Fruit fly (Drosophila melanogaster) whole organism, pupa: ENCODE measurements around the gene Ilp2.
A peak's percentile ranks its signal among the peaks of the same experiment; 100 is the strongest.

Experiments used
- CG10348 ChIP-seq: fragments of 200-800 bp; sonication (Bioruptor generic); IDR thresholded peaks from 2 replicates; pipeline ENCODE4 v1.3.6; 2022; ENCODE audit warnings: missing biosample characterization, missing genetic modification characterization
- CG12605 ChIP-seq: fragments of 200-800 bp; sonication (Bioruptor generic); IDR thresholded peaks from 2 replicates; pipeline ENCODE4 v1.3.6; 2022; ENCODE audit warnings: missing biosample characterization, missing genetic modification characterization
- CG13204 ChIP-seq: fragments of 200-800 bp; sonication (Bioruptor generic); optimal IDR thresholded peaks from 2 replicates; lab custom pipeline; 2018; ENCODE audit warnings: missing biosample characterization, mild to moderate bottlenecking, missing genetic modification characterization, moderate library complexity
- CG14655 ChIP-seq: fragments of 200-800 bp; sonication (Bioruptor generic); optimal IDR thresholded peaks from 3 replicates; lab custom pipeline; 2017; ENCODE audit warnings: mild to moderate bottlenecking, missing biosample characterization, missing genetic modification reagents, missing genetic modification characterization
- CG15710 ChIP-seq: fragments of 200-800 bp; sonication (Bioruptor generic); optimal IDR thresholded peaks from 2 replicates; lab custom pipeline; 2018; ENCODE audit warnings: missing biosample characterization, mild to moderate bottlenecking, missing genetic modification characterization, moderate library complexity
- CG17806 ChIP-seq: fragments of 200-800 bp; sonication (Bioruptor generic); optimal IDR thresholded peaks from 2 replicates; lab custom pipeline; 2018; ENCODE audit warnings: missing biosample characterization, mild to moderate bottlenecking, missing genetic modification characterization, moderate library complexity
- CG32121 ChIP-seq: fragments of 200-800 bp; sonication (Bioruptor generic); IDR thresholded peaks from 2 replicates; pipeline ENCODE4 v1.3.6; 2022; ENCODE audit warnings: missing biosample characterization, missing genetic modification characterization
- CG34367 ChIP-seq: fragments of 200-800 bp; sonication (Bioruptor generic); optimal IDR thresholded peaks from 2 replicates; lab custom pipeline; 2018; ENCODE audit warnings: missing biosample characterization, mild to moderate bottlenecking, missing genetic modification characterization
- CG4496 ChIP-seq: fragments of 200-800 bp; sonication (Bioruptor generic); IDR thresholded peaks from 3 replicates; pipeline ENCODE4 v1.3.6; 2022; ENCODE audit warnings: missing biosample characterization, missing genetic modification characterization
- CG8159 ChIP-seq: fragments of 200-800 bp; sonication (Bioruptor generic); optimal IDR thresholded peaks from 3 replicates; lab custom pipeline; 2018; ENCODE audit warnings: missing biosample characterization, mild to moderate bottlenecking, missing genetic modification characterization, moderate library complexity
- CG8301 ChIP-seq: fragments of 200-800 bp; sonication (Bioruptor generic); optimal IDR thresholded peaks from 2 replicates; lab custom pipeline; 2018; ENCODE audit warnings: missing biosample characterization, mild to moderate bottlenecking, missing genetic modification characterization
- CG9948 ChIP-seq: fragments of 200-800 bp; sonication (Bioruptor generic); optimal IDR thresholded peaks from 2 replicates; lab custom pipeline; 2018; ENCODE audit warnings: missing biosample characterization, mild to moderate bottlenecking, missing genetic modification characterization, moderate library complexity
- D1 ChIP-seq: fragments of 200-800 bp; sonication (Bioruptor generic); optimal IDR thresholded peaks from 2 replicates; lab custom pipeline; 2018; ENCODE audit warnings: missing biosample characterization, mild to moderate bottlenecking, missing genetic modification characterization, moderate library complexity
- EcR ChIP-seq: fragments of 200-800 bp; sonication (Bioruptor generic); optimal IDR thresholded peaks from 3 replicates; lab custom pipeline; 2019; ENCODE audit warnings: missing biosample characterization, missing genetic modification characterization, mild to moderate bottlenecking, moderate library complexity, missing genetic modification reagents
- Ets98B ChIP-seq: fragments of 200-800 bp; sonication (Bioruptor generic); IDR thresholded peaks from 2 replicates; pipeline ENCODE4 v1.3.6; 2022; ENCODE audit warnings: missing biosample characterization, missing genetic modification characterization
- Pif1A ChIP-seq: fragments of 200-800 bp; sonication (Bioruptor generic); optimal IDR thresholded peaks from 3 replicates; lab custom pipeline; 2016; ENCODE audit warnings: missing biosample characterization, missing genetic modification characterization
- Pif1B ChIP-seq: fragments of 200-800 bp; sonication (Bioruptor generic); optimal IDR thresholded peaks from 3 replicates; lab custom pipeline; 2016; ENCODE audit warnings: missing biosample characterization, missing genetic modification characterization
- Snoo ChIP-seq: fragments of 200-800 bp; sonication (Bioruptor generic); optimal IDR thresholded peaks from 3 replicates; lab custom pipeline; 2017; ENCODE audit warnings: missing biosample characterization, mild to moderate bottlenecking, missing genetic modification characterization, inconsistent platforms
- fd96Ca ChIP-seq: fragments of 200-800 bp; sonication (Bioruptor generic); IDR thresholded peaks from 3 replicates; pipeline ENCODE4 v1.3.6; 2022; ENCODE audit warnings: missing biosample characterization, missing genetic modification characterization
- gl ChIP-seq: fragments of 200-800 bp; sonication (Bioruptor generic); optimal IDR thresholded peaks from 2 replicates; lab custom pipeline; 2018; ENCODE audit warnings: missing biosample characterization, mild to moderate bottlenecking, missing genetic modification characterization
- rn ChIP-seq: fragments of 200-800 bp; sonication (Bioruptor generic); IDR thresholded peaks from 2 replicates; pipeline ENCODE4 v1.3.6; 2022; ENCODE audit warnings: missing biosample characterization, missing genetic modification characterization

Gene Ilp2

dm6 chr3L:9764915-9765709, 34.4 kb upstream of the Ilp2 start:
- TF ChIP-seq CG4496 (GFP tag; lab: Robert Waterston, UW): peak; percentile 53; the same call in 2 of the 3 replicates
- no peak for TF ChIP-seq gl (tag; lab: Kevin White, UChicago)
- TF ChIP-seq rn: no peak
- no peak for TF ChIP-seq Ets98B
- peak; percentile 25 for TF ChIP-seq CG15710 (tag; lab: Kevin White, UChicago)
- TF ChIP-seq CG17806 (tag; lab: Kevin White, UChicago): peak; percentile 50
- TF ChIP-seq fd96Ca: peak; percentile 23; the same call in 1 of the 3 replicates
- peak; percentile 24 for TF ChIP-seq Pif1B (GFP tag; lab: Kevin White, UChicago)
- TF ChIP-seq CG34367 (tag; lab: Kevin White, UChicago): no peak
- no peak for TF ChIP-seq CG10348 (GFP tag; lab: Robert Waterston, UW)
- peak; percentile 23 for TF ChIP-seq Pif1A (GFP tag; lab: Kevin White, UChicago)
- no peak for TF ChIP-seq CG13204 (GFP tag; lab: Kevin White, UChicago)
- TF ChIP-seq D1 (tag; lab: Kevin White, UChicago): no peak
- no peak for TF ChIP-seq EcR (GFP tag; lab: Kevin White, UChicago)
- TF ChIP-seq Snoo (tag; lab: Kevin White, UChicago): peak; percentile 13
- peak; percentile 48 for TF ChIP-seq CG8159 (tag; lab: Kevin White, UChicago)
- peak; percentile 80 for TF ChIP-seq CG14655 (GFP tag; lab: Kevin White, UChicago)
- TF ChIP-seq CG9948 (tag; lab: Kevin White, UChicago): peak; percentile 30
- peak; percentile 62 for TF ChIP-seq CG8301 (tag; lab: Kevin White, UChicago)
- 0 out of 2 replicates have a peak, but pooled peaks have one; percentile 16 for TF ChIP-seq CG12605 (GFP tag; lab: Robert Waterston, UW)
- no peak for TF ChIP-seq CG32121 (GFP tag; lab: Robert Waterston, UW)
- TF ChIP-seq, all 21 proteins: peak for 12

dm6 chr3L:9765710-9766005, 33.8 kb upstream of the Ilp2 start:
- TF ChIP-seq CG12605 (GFP tag; lab: Robert Waterston, UW) (no peak), CG8159 (tag; lab: Kevin White, UChicago) (no peak), D1 (tag; lab: Kevin White, UChicago) (no peak), CG13204 (GFP tag; lab: Kevin White, UChicago) (no peak), CG8301 (tag; lab: Kevin White, UChicago) (no peak), CG34367 (tag; lab: Kevin White, UChicago) (no peak), Snoo (tag; lab: Kevin White, UChicago) (no peak), fd96Ca (no peak), CG9948 (tag; lab: Kevin White, UChicago) (no peak), Ets98B (no peak), Pif1B (GFP tag; lab: Kevin White, UChicago) (no peak), CG4496 (GFP tag; lab: Robert Waterston, UW) (no peak), CG15710 (tag; lab: Kevin White, UChicago) (no peak), Pif1A (GFP tag; lab: Kevin White, UChicago) (no peak), gl (tag; lab: Kevin White, UChicago) (no peak), CG32121 (GFP tag; lab: Robert Waterston, UW) (no peak)

dm6 chr3L:9766364-9766763, 33.1 kb upstream of the Ilp2 start:
- TF ChIP-seq Pif1A (GFP tag; lab: Kevin White, UChicago): no peak
- TF ChIP-seq rn: no peak
- TF ChIP-seq CG17806 (tag; lab: Kevin White, UChicago): no peak
- no peak for TF ChIP-seq CG14655 (GFP tag; lab: Kevin White, UChicago)
- no peak for TF ChIP-seq gl (tag; lab: Kevin White, UChicago)
- no peak for TF ChIP-seq CG13204 (GFP tag; lab: Kevin White, UChicago)
- TF ChIP-seq CG8301 (tag; lab: Kevin White, UChicago): no peak
- no peak for TF ChIP-seq CG32121 (GFP tag; lab: Robert Waterston, UW)
- TF ChIP-seq Pif1B (GFP tag; lab: Kevin White, UChicago): no peak
- TF ChIP-seq CG9948 (tag; lab: Kevin White, UChicago): no peak
- no peak for TF ChIP-seq EcR (GFP tag; lab: Kevin White, UChicago)
- TF ChIP-seq CG12605 (GFP tag; lab: Robert Waterston, UW): no peak
- no peak for TF ChIP-seq Snoo (tag; lab: Kevin White, UChicago)
- no peak for TF ChIP-seq Ets98B
- no peak for TF ChIP-seq CG4496 (GFP tag; lab: Robert Waterston, UW)
- TF ChIP-seq CG34367 (tag; lab: Kevin White, UChicago): no peak
- no peak for TF ChIP-seq CG8159 (tag; lab: Kevin White, UChicago)
- TF ChIP-seq CG15710 (tag; lab: Kevin White, UChicago): no peak
- no peak for TF ChIP-seq D1 (tag; lab: Kevin White, UChicago)
- no peak for TF ChIP-seq fd96Ca

dm6 chr3L:9767636-9768358, 31.7 kb upstream of the Ilp2 start:
- no peak for TF ChIP-seq CG10348 (GFP tag; lab: Robert Waterston, UW)
- TF ChIP-seq EcR (GFP tag; lab: Kevin White, UChicago): peak; percentile 88
- peak; percentile 46; the same call in 2 of the 3 replicates for TF ChIP-seq CG4496 (GFP tag; lab: Robert Waterston, UW)
- TF ChIP-seq, all 21 proteins: peak for 2

- no peak for TF ChIP-seq EcR (GFP tag; lab: Kevin White, UChicago)
- no peak for TF ChIP-seq Ets98B
- TF ChIP-seq CG4496 (GFP tag; lab: Robert Waterston, UW): no peak
- no peak for TF ChIP-seq gl (tag; lab: Kevin White, UChicago)
- TF ChIP-seq CG10348 (GFP tag; lab: Robert Waterston, UW): no peak
- TF ChIP-seq Snoo (tag; lab: Kevin White, UChicago): no peak
Observed at dm6 chr3L:9768385-9768784, 31.1 kb upstream of the Ilp2 start.
